Worm (Caenorhabditis elegans) whole organism, L1 larva: ENCODE results near the gene pmp-1.

Experiments
- ama-1 ChIP-seq: fragments of 150-350 bp; optimal IDR thresholded peaks from 2 replicates; lab custom pipeline; 2014
- blmp-1 ChIP-seq: fragments of 150-350 bp; optimal IDR thresholded peaks from 2 replicates; lab custom pipeline; 2014; ENCODE audit warnings: missing biosample characterization, missing genetic modification characterization
- ceh-8 ChIP-seq: fragments of 200-800 bp; sonication (Bioruptor generic); optimal IDR thresholded peaks from 2 replicates; lab custom pipeline; 2018; ENCODE audit warnings: mild to moderate bottlenecking, missing genetic modification characterization, moderate library complexity, missing compliant biosample characterization
- ceh-82 ChIP-seq, 3 experiments: fragments of 150-350 bp in 1 of 3; sonication (generic microtip) in 2 of 3; optimal IDR thresholded peaks; 2 replicates each; lab custom pipeline; 2014 to 2017; ENCODE audit warnings: missing biosample characterization in 3 of 3, missing genetic modification characterization in 3 of 3
- ces-1 ChIP-seq: fragments of 150-350 bp; optimal IDR thresholded peaks from 2 replicates; lab custom pipeline; 2014; ENCODE audit warnings: missing biosample characterization, missing genetic modification reagents, missing genetic modification characterization
- dpl-1 ChIP-seq, 3 experiments: fragments of 150-350 bp in 2 of 3; sonication (generic microtip) in 1 of 3; optimal IDR thresholded peaks; 2 replicates each; lab custom pipeline; 2014 to 2017; ENCODE audit warnings: missing biosample characterization in 3 of 3, missing genetic modification characterization in 3 of 3, missing genetic modification reagents in 3 of 3
- dsc-1 ChIP-seq: sonication (generic microtip); optimal IDR thresholded peaks from 2 replicates; lab custom pipeline; 2016; ENCODE audit warnings: mild to moderate bottlenecking, missing genetic modification characterization, missing compliant biosample characterization
- efl-1 ChIP-seq, 4 experiments: fragments of 150-350 bp; optimal IDR thresholded peaks in 3 of 4; peaks in 1 of 4; 1 replicate in 1 of 4; 2 replicates in 3 of 4; lab custom pipeline; 2014; ENCODE audit warnings: missing biosample characterization in 2 of 4, missing genetic modification characterization in 2 of 4, missing genetic modification reagents in 2 of 4
- efl-3 ChIP-seq: fragments of 200-800 bp; sonication (Bioruptor generic); optimal IDR thresholded peaks from 2 replicates; lab custom pipeline; 2018; ENCODE audit warnings: mild to moderate bottlenecking, missing genetic modification characterization, missing compliant biosample characterization
- egl-13 ChIP-seq: sonication (generic microtip); optimal IDR thresholded peaks from 2 replicates; lab custom pipeline; 2016; ENCODE audit warnings: missing genotype, missing genetic modification reagents, missing genetic modification characterization, missing compliant biosample characterization
- egl-27 ChIP-seq, 2 experiments: fragments of 150-350 bp in 1 of 2; sonication (generic microtip); optimal IDR thresholded peaks; 3 replicates each; lab custom pipeline; 2017 to 2018; ENCODE audit warnings: missing biosample characterization in 2 of 2, missing genetic modification characterization in 2 of 2, missing genetic modification reagents in 2 of 2
- elt-2 ChIP-seq: sonication (generic microtip); optimal IDR thresholded peaks from 2 replicates; lab custom pipeline; 2016; ENCODE audit warnings: missing genetic modification characterization, mild to moderate bottlenecking, inconsistent platforms, missing compliant biosample characterization, missing genetic modification reagents
- elt-3 ChIP-seq, 6 experiments: fragments of 150-350 bp in 1 of 6; sonication (generic microtip); optimal IDR thresholded peaks; 2 replicates each; lab custom pipeline; 2017 to 2018; ENCODE audit warnings: missing biosample characterization in 6 of 6, missing genetic modification characterization in 6 of 6, inconsistent platforms in 1 of 6
- ets-5 ChIP-seq: fragments of 200-800 bp; sonication (Bioruptor generic); IDR thresholded peaks from 2 replicates; pipeline ENCODE4 v1.3.6; 2022; ENCODE audit warnings: missing genetic modification characterization, missing compliant biosample characterization
- grh-1 ChIP-seq: fragments of 200-800 bp; sonication (Bioruptor generic); IDR thresholded peaks from 2 replicates; pipeline ENCODE4 v1.3.6; 2022; ENCODE audit warnings: missing genetic modification reagents, missing genetic modification characterization, missing compliant biosample characterization
- hlh-17 ChIP-seq: fragments of 200-800 bp; sonication (Bioruptor generic); optimal IDR thresholded peaks from 2 replicates; lab custom pipeline; 2018; ENCODE audit warnings: missing genetic modification characterization, mild to moderate bottlenecking, missing compliant biosample characterization, moderate library complexity, borderline replicate concordance
- irx-1 ChIP-seq: sonication (generic microtip); optimal IDR thresholded peaks from 2 replicates; lab custom pipeline; 2016; ENCODE audit warnings: missing genetic modification characterization, missing compliant biosample characterization
- jun-1 ChIP-seq: fragments of 150-350 bp; optimal IDR thresholded peaks from 2 replicates; lab custom pipeline; 2014; ENCODE audit warnings: missing biosample characterization, missing genetic modification reagents, missing genetic modification characterization
- lin-13 ChIP-seq: fragments of 150-350 bp; optimal IDR thresholded peaks from 2 replicates; lab custom pipeline; 2014; ENCODE audit warnings: missing biosample characterization, missing genetic modification reagents, missing genetic modification characterization
- lin-14 ChIP-seq: fragments of 200-800 bp; sonication (Bioruptor generic); optimal IDR thresholded peaks from 2 replicates; lab custom pipeline; 2018; ENCODE audit warnings: mild to moderate bottlenecking, missing genetic modification characterization, moderate library complexity, missing compliant biosample characterization
- lin-15B ChIP-seq: fragments of 150-350 bp; sonication (generic microtip); optimal IDR thresholded peaks from 3 replicates; lab custom pipeline; 2014; ENCODE audit warnings: missing biosample characterization, missing genetic modification characterization
- lin-35 ChIP-seq, 2 experiments: fragments of 150-350 bp; optimal IDR thresholded peaks; 2 replicates each; lab custom pipeline; 2014; ENCODE audit warnings: missing biosample characterization in 2 of 2, missing genetic modification characterization in 2 of 2, missing genetic modification reagents in 2 of 2
- lsy-2 ChIP-seq, 2 experiments: fragments of 150-350 bp; optimal IDR thresholded peaks; 2 replicates each; lab custom pipeline; 2014; ENCODE audit warnings: missing biosample characterization in 2 of 2, missing genetic modification characterization in 2 of 2
- mdl-1 ChIP-seq, 2 experiments: fragments of 150-350 bp; optimal IDR thresholded peaks; 2 replicates each; lab custom pipeline; 2014 to 2017; ENCODE audit warnings: missing biosample characterization in 2 of 2, missing genetic modification characterization in 2 of 2, inconsistent platforms in 1 of 2
- mef-2 ChIP-seq: fragments of 150-350 bp; optimal IDR thresholded peaks from 2 replicates; lab custom pipeline; 2014; ENCODE audit warnings: missing biosample characterization, missing genetic modification characterization
- mep-1 ChIP-seq: fragments of 150-350 bp; optimal IDR thresholded peaks from 2 replicates; lab custom pipeline; 2014; ENCODE audit warnings: missing biosample characterization, missing genetic modification characterization
- nhr-12 ChIP-seq: sonication (generic microtip); optimal IDR thresholded peaks from 2 replicates; lab custom pipeline; 2017; ENCODE audit warnings: missing biosample characterization, missing genetic modification characterization
- nhr-19 ChIP-seq: fragments of 200-800 bp; sonication (Bioruptor generic); conservative IDR thresholded peaks from 2 replicates; pipeline ENCODE4 v1.3.6; 2022; ENCODE audit warnings: missing genetic modification characterization, missing compliant biosample characterization
- nhr-20 ChIP-seq: sonication (generic microtip); optimal IDR thresholded peaks from 2 replicates; lab custom pipeline; 2016; ENCODE audit warnings: mild to moderate bottlenecking, missing genetic modification characterization, missing compliant biosample characterization
- nhr-237 ChIP-seq: fragments of 150-350 bp; optimal IDR thresholded peaks from 2 replicates; lab custom pipeline; 2014; ENCODE audit warnings: missing biosample characterization, missing genetic modification characterization
- nhr-28 ChIP-seq: fragments of 150-350 bp; optimal IDR thresholded peaks from 2 replicates; lab custom pipeline; 2014; ENCODE audit warnings: missing biosample characterization, missing genetic modification characterization
- nhr-47 ChIP-seq: sonication (generic microtip); optimal IDR thresholded peaks from 2 replicates; lab custom pipeline; 2016; ENCODE audit warnings: mild to moderate bottlenecking, missing genetic modification characterization, moderate library complexity, missing compliant biosample characterization
- nhr-71 ChIP-seq: sonication (generic microtip); optimal IDR thresholded peaks from 2 replicates; lab custom pipeline; 2016; ENCODE audit warnings: mild to moderate bottlenecking, missing genetic modification characterization, moderate library complexity, missing compliant biosample characterization
- nhr-77 ChIP-seq: fragments of 150-350 bp; optimal IDR thresholded peaks from 2 replicates; lab custom pipeline; 2014; ENCODE audit warnings: missing biosample characterization, missing genetic modification characterization
- nhr-84 ChIP-seq: sonication (generic microtip); optimal IDR thresholded peaks from 2 replicates; lab custom pipeline; 2017; ENCODE audit warnings: missing biosample characterization, missing genetic modification characterization
- nhr-85 ChIP-seq: sonication (generic microtip); peaks from one replicate; lab custom pipeline; 2016; ENCODE audit warnings: missing genetic modification characterization, inconsistent platforms, missing compliant biosample characterization
- nhr-90 ChIP-seq: sonication (generic microtip); optimal IDR thresholded peaks from 2 replicates; lab custom pipeline; 2016; ENCODE audit warnings: mild to moderate bottlenecking, missing genetic modification characterization, missing compliant biosample characterization; ENCODE audit not compliant: poor library complexity
- pax-3 ChIP-seq: fragments of 200-800 bp; sonication (Bioruptor generic); optimal IDR thresholded peaks from 2 replicates; lab custom pipeline; 2018; ENCODE audit warnings: mild to moderate bottlenecking, missing genetic modification characterization, moderate library complexity, missing compliant biosample characterization
- rnt-1 ChIP-seq: sonication (generic microtip); optimal IDR thresholded peaks from 2 replicates; lab custom pipeline; 2016; ENCODE audit warnings: mild to moderate bottlenecking, missing genetic modification characterization, moderate library complexity, missing compliant biosample characterization
- snu-23 ChIP-seq: sonication (generic microtip); optimal IDR thresholded peaks from 2 replicates; lab custom pipeline; 2016; ENCODE audit warnings: missing genetic modification characterization, missing compliant biosample characterization
- sox-4 ChIP-seq: sonication (generic microtip); optimal IDR thresholded peaks from 2 replicates; lab custom pipeline; 2016; ENCODE audit warnings: missing genetic modification characterization, missing compliant biosample characterization
- sup-37 ChIP-seq: fragments of 200-800 bp; sonication (Bioruptor generic); optimal IDR thresholded peaks from 2 replicates; lab custom pipeline; 2018; ENCODE audit warnings: mild to moderate bottlenecking, missing genetic modification characterization, missing compliant biosample characterization
- swsn-7 ChIP-seq: sonication (generic microtip); optimal IDR thresholded peaks from 2 replicates; lab custom pipeline; 2016; ENCODE audit warnings: missing genetic modification characterization, missing compliant biosample characterization
- tbx-2 ChIP-seq: sonication (generic microtip); optimal IDR thresholded peaks from 2 replicates; lab custom pipeline; 2016; ENCODE audit warnings: missing genetic modification characterization, missing compliant biosample characterization
- tlp-1 ChIP-seq: fragments of 150-350 bp; optimal IDR thresholded peaks from 2 replicates; lab custom pipeline; 2014; ENCODE audit warnings: missing biosample characterization, missing genetic modification characterization
- unc-30 ChIP-seq: sonication (generic microtip); optimal IDR thresholded peaks from 2 replicates; lab custom pipeline; 2017; ENCODE audit warnings: missing biosample characterization, missing genetic modification characterization
- unc-62 ChIP-seq: fragments of 150-350 bp; optimal IDR thresholded peaks from 2 replicates; lab custom pipeline; 2014; ENCODE audit warnings: missing biosample characterization, missing genetic modification reagents, missing genetic modification characterization
- unc-86 ChIP-seq: sonication (generic microtip); optimal IDR thresholded peaks from 2 replicates; lab custom pipeline; 2016; ENCODE audit warnings: missing genetic modification characterization, missing compliant biosample characterization
- xbp-1 ChIP-seq: sonication (generic microtip); optimal IDR thresholded peaks from 2 replicates; lab custom pipeline; 2016; ENCODE audit warnings: missing genetic modification characterization, missing compliant biosample characterization
- ztf-11 ChIP-seq, 2 experiments: sonication (generic microtip); optimal IDR thresholded peaks; 2 replicates each; lab custom pipeline; 2016 to 2017; ENCODE audit warnings: missing genetic modification characterization in 2 of 2, missing biosample characterization in 1 of 2, missing compliant biosample characterization in 1 of 2
- ztf-4 ChIP-seq: fragments of 150-350 bp; optimal IDR thresholded peaks from 2 replicates; lab custom pipeline; 2014; ENCODE audit warnings: missing biosample characterization, missing genetic modification characterization

pmp-1 gene

DNA sequence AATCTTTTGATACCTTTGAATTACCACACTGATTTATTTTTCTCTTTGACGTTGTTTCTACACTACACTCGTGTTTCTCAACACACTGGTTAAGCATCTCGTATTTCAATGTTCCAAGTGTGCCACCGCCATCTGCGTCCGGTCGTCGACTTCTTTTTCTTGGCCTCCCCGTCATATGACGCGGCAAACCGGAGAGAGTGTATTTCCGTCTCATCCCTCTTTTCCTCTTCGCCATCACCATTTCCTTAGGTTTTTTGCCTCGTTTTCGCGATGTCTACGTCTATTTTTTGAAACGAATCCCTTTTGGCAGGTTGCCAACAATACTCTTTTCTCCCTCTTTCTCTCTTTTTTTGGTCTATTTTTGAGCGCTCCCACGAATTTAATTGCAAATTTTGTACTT lies 44.6 kb downstream of the pmp-1 start:
- TF ChIP-seq efl-1 (optimal IDR thresholded peaks at IDR 0.05; lab: Kevin White, UChicago) (peak; percentile 19 to 35), efl-1 (GFP tag; optimal IDR thresholded peaks at IDR 0.05 in 1 of 2; lab: Kevin White, UChicago) (peak in 1 of 2 experiments; percentile 83), nhr-12 (tag; lab: Kevin White, UChicago) (no peak), mef-2 (tag; lab: Kevin White, UChicago) (peak; percentile 31), xbp-1 (peak; percentile 43), nhr-90 (peak; percentile 31), tlp-1 (tag; lab: Kevin White, UChicago) (no peak), lsy-2 (tag; optimal IDR thresholded peaks at IDR 0.05; lab: Kevin White, UChicago) (peak; percentile 47 to 63), egl-13 (tag; lab: Kevin White, UChicago) (peak; percentile 82), jun-1 (tag; lab: Kevin White, UChicago) (no peak), grh-1 (GFP tag; lab: Robert Waterston, UW) (no peak), elt-2 (tag; lab: Kevin White, UChicago) (no peak), ama-1 (lab: Kevin White, UChicago) (no peak), lin-35 (GFP tag; optimal IDR thresholded peaks at IDR 0.05; lab: Kevin White, UChicago) (peak; percentile 14 to 46), nhr-77 (tag; lab: Kevin White, UChicago) (peak; percentile 1), irx-1 (tag; lab: Kevin White, UChicago) (peak; percentile 68), nhr-47 (tag; lab: Kevin White, UChicago) (peak; percentile 66), ceh-82 (tag; optimal IDR thresholded peaks at IDR 0.05; lab: Kevin White, UChicago) (peak in 1 of 3 experiments; percentile 23), tbx-2 (tag; lab: Kevin White, UChicago) (peak; percentile 46), lin-15B (tag; lab: Kevin White, UChicago) (no peak), nhr-19 (GFP tag; lab: Robert Waterston, UW) (no peak; the same call in 1 of the 2 replicates), nhr-71 (tag; lab: Kevin White, UChicago) (peak; percentile 79), elt-3 (tag; optimal IDR thresholded peaks at IDR 0.05; lab: Kevin White, UChicago) (no peak), unc-62 (GFP tag; lab: Kevin White, UChicago) (no peak), lin-13 (GFP tag; lab: Kevin White, UChicago) (peak; percentile 9), unc-86 (tag; lab: Kevin White, UChicago) (peak; percentile 15), hlh-17 (GFP tag; lab: Kevin White, UChicago) (no peak), rnt-1 (tag; lab: Kevin White, UChicago) (peak; percentile 67), unc-30 (tag; lab: Kevin White, UChicago) (no peak), nhr-237 (no peak), ces-1 (GFP tag; lab: Kevin White, UChicago) (no peak), egl-27 (tag; optimal IDR thresholded peaks at IDR 0.05; lab: Kevin White, UChicago) (peak in 1 of 2 experiments; percentile 62), ets-5 (GFP tag; lab: Robert Waterston, UW) (no peak), dsc-1 (tag; lab: Kevin White, UChicago) (peak; percentile 70), ztf-4 (tag; lab: Kevin White, UChicago) (peak; percentile 52), nhr-85 (peak; percentile 93), nhr-28 (tag; lab: Kevin White, UChicago) (no peak), snu-23 (GFP tag; lab: Kevin White, UChicago) (peak; percentile 74), dpl-1 (GFP tag; optimal IDR thresholded peaks at IDR 0.05; lab: Kevin White, UChicago) (no peak), ceh-8 (GFP tag; lab: Kevin White, UChicago) (peak; percentile 4), mdl-1 (tag; optimal IDR thresholded peaks at IDR 0.05; lab: Kevin White, UChicago) (peak in 1 of 2 experiments; percentile 47), ztf-11 (tag; optimal IDR thresholded peaks at IDR 0.05; lab: Kevin White, UChicago) (peak in 1 of 2 experiments; percentile 30), pax-3 (tag; lab: Kevin White, UChicago) (no peak), sox-4 (tag; lab: Kevin White, UChicago) (no peak), swsn-7 (peak; percentile 41), blmp-1 (tag; lab: Kevin White, UChicago) (peak; percentile 49), mep-1 (tag; lab: Kevin White, UChicago) (peak; percentile 24), efl-3 (GFP tag; lab: Kevin White, UChicago) (no peak), lin-14 (peak; percentile 90), sup-37 (peak; percentile 27), nhr-20 (tag; lab: Kevin White, UChicago) (peak; percentile 87), nhr-84 (tag; lab: Kevin White, UChicago) (no peak)
